Worm (Caenorhabditis elegans) whole organism, L1 larva: ENCODE data around the gene ttr-8.
A peak's percentile ranks its signal among the peaks of the same experiment; 100 is the strongest.

Experiments used
- C16A3.4 ChIP-seq: fragments of 150-350 bp; optimal IDR thresholded peaks from 2 replicates; lab custom pipeline; 2014; ENCODE audit warnings: missing biosample characterization, missing genetic modification characterization
- aha-1 ChIP-seq: fragments of 150-350 bp; optimal IDR thresholded peaks from 2 replicates; lab custom pipeline; 2014; ENCODE audit warnings: missing biosample characterization, missing genetic modification characterization
- ama-1 ChIP-seq: fragments of 150-350 bp; optimal IDR thresholded peaks from 2 replicates; lab custom pipeline; 2014
- blmp-1 ChIP-seq: fragments of 150-350 bp; optimal IDR thresholded peaks from 2 replicates; lab custom pipeline; 2014; ENCODE audit warnings: missing biosample characterization, missing genetic modification characterization
- ceh-63 ChIP-seq: fragments of 200-800 bp; sonication (Bioruptor generic); optimal IDR thresholded peaks from 2 replicates; lab custom pipeline; 2018; ENCODE audit warnings: mild to moderate bottlenecking, missing genetic modification characterization, missing compliant biosample characterization
- ceh-8 ChIP-seq: fragments of 200-800 bp; sonication (Bioruptor generic); optimal IDR thresholded peaks from 2 replicates; lab custom pipeline; 2018; ENCODE audit warnings: mild to moderate bottlenecking, missing genetic modification characterization, moderate library complexity, missing compliant biosample characterization
- ceh-88 ChIP-seq: fragments of 200-800 bp; sonication (Bioruptor generic); IDR thresholded peaks from 2 replicates; pipeline ENCODE4 v1.3.6; 2022; ENCODE audit warnings: missing genetic modification characterization, missing compliant biosample characterization
- efl-1 ChIP-seq, 4 experiments: fragments of 150-350 bp; optimal IDR thresholded peaks in 3 of 4; peaks in 1 of 4; 1 replicate in 1 of 4; 2 replicates in 3 of 4; lab custom pipeline; 2014; ENCODE audit warnings: missing biosample characterization in 2 of 4, missing genetic modification characterization in 2 of 4, missing genetic modification reagents in 2 of 4
- elt-3 ChIP-seq, 6 experiments: fragments of 150-350 bp in 1 of 6; sonication (generic microtip); optimal IDR thresholded peaks; 2 replicates each; lab custom pipeline; 2017 to 2018; ENCODE audit warnings: missing biosample characterization in 6 of 6, missing genetic modification characterization in 6 of 6, inconsistent platforms in 1 of 6
- fkh-4 ChIP-seq: sonication (generic microtip); optimal IDR thresholded peaks from 2 replicates; lab custom pipeline; 2016; ENCODE audit warnings: missing compliant biosample characterization, missing genetic modification characterization, borderline replicate concordance
- fkh-8 ChIP-seq: sonication (generic microtip); optimal IDR thresholded peaks from 2 replicates; lab custom pipeline; 2016; ENCODE audit warnings: mild to moderate bottlenecking, missing genetic modification characterization, missing compliant biosample characterization
- grh-1 ChIP-seq: fragments of 200-800 bp; sonication (Bioruptor generic); IDR thresholded peaks from 2 replicates; pipeline ENCODE4 v1.3.6; 2022; ENCODE audit warnings: missing genetic modification reagents, missing genetic modification characterization, missing compliant biosample characterization
- hlh-17 ChIP-seq: fragments of 200-800 bp; sonication (Bioruptor generic); optimal IDR thresholded peaks from 2 replicates; lab custom pipeline; 2018; ENCODE audit warnings: missing genetic modification characterization, mild to moderate bottlenecking, missing compliant biosample characterization, moderate library complexity, borderline replicate concordance
- hlh-4 ChIP-seq: sonication (generic microtip); optimal IDR thresholded peaks from 2 replicates; lab custom pipeline; 2016; ENCODE audit warnings: mild to moderate bottlenecking, missing genetic modification characterization, missing compliant biosample characterization
- jun-1 ChIP-seq: fragments of 150-350 bp; optimal IDR thresholded peaks from 2 replicates; lab custom pipeline; 2014; ENCODE audit warnings: missing biosample characterization, missing genetic modification reagents, missing genetic modification characterization
- lin-14 ChIP-seq: fragments of 200-800 bp; sonication (Bioruptor generic); optimal IDR thresholded peaks from 2 replicates; lab custom pipeline; 2018; ENCODE audit warnings: mild to moderate bottlenecking, missing genetic modification characterization, moderate library complexity, missing compliant biosample characterization
- lin-35 ChIP-seq, 2 experiments: fragments of 150-350 bp; optimal IDR thresholded peaks; 2 replicates each; lab custom pipeline; 2014; ENCODE audit warnings: missing biosample characterization in 2 of 2, missing genetic modification characterization in 2 of 2, missing genetic modification reagents in 2 of 2
- lin-39 ChIP-seq: fragments of 150-350 bp; optimal IDR thresholded peaks from 2 replicates; lab custom pipeline; 2014; ENCODE audit warnings: missing biosample characterization, missing genetic modification reagents, missing genetic modification characterization
- lir-3 ChIP-seq: sonication (generic microtip); optimal IDR thresholded peaks from 2 replicates; lab custom pipeline; 2016; ENCODE audit warnings: mild to moderate bottlenecking, missing genetic modification characterization, moderate library complexity, missing compliant biosample characterization; ENCODE audit not compliant: poor library complexity
- lsy-2 ChIP-seq, 2 experiments: fragments of 150-350 bp; optimal IDR thresholded peaks; 2 replicates each; lab custom pipeline; 2014; ENCODE audit warnings: missing biosample characterization in 2 of 2, missing genetic modification characterization in 2 of 2
- mab-9 ChIP-seq: fragments of 200-800 bp; sonication (Bioruptor generic); IDR thresholded peaks from 2 replicates; pipeline ENCODE4 v1.3.6; 2022; ENCODE audit warnings: missing genetic modification reagents, missing genetic modification characterization, missing compliant biosample characterization
- nhr-19 ChIP-seq: fragments of 200-800 bp; sonication (Bioruptor generic); conservative IDR thresholded peaks from 2 replicates; pipeline ENCODE4 v1.3.6; 2022; ENCODE audit warnings: missing genetic modification characterization, missing compliant biosample characterization
- nhr-20 ChIP-seq: sonication (generic microtip); optimal IDR thresholded peaks from 2 replicates; lab custom pipeline; 2016; ENCODE audit warnings: mild to moderate bottlenecking, missing genetic modification characterization, missing compliant biosample characterization
- nhr-71 ChIP-seq: sonication (generic microtip); optimal IDR thresholded peaks from 2 replicates; lab custom pipeline; 2016; ENCODE audit warnings: mild to moderate bottlenecking, missing genetic modification characterization, moderate library complexity, missing compliant biosample characterization
- nhr-85 ChIP-seq: sonication (generic microtip); peaks from one replicate; lab custom pipeline; 2016; ENCODE audit warnings: missing genetic modification characterization, inconsistent platforms, missing compliant biosample characterization
- nhr-90 ChIP-seq: sonication (generic microtip); optimal IDR thresholded peaks from 2 replicates; lab custom pipeline; 2016; ENCODE audit warnings: mild to moderate bottlenecking, missing genetic modification characterization, missing compliant biosample characterization; ENCODE audit not compliant: poor library complexity
- pax-3 ChIP-seq: fragments of 200-800 bp; sonication (Bioruptor generic); optimal IDR thresholded peaks from 2 replicates; lab custom pipeline; 2018; ENCODE audit warnings: mild to moderate bottlenecking, missing genetic modification characterization, moderate library complexity, missing compliant biosample characterization
- skn-1 ChIP-seq: fragments of 150-350 bp; optimal IDR thresholded peaks from 2 replicates; lab custom pipeline; 2014; ENCODE audit warnings: missing biosample characterization, missing genetic modification characterization
- snu-23 ChIP-seq: sonication (generic microtip); optimal IDR thresholded peaks from 2 replicates; lab custom pipeline; 2016; ENCODE audit warnings: missing genetic modification characterization, missing compliant biosample characterization
- swsn-7 ChIP-seq: sonication (generic microtip); optimal IDR thresholded peaks from 2 replicates; lab custom pipeline; 2016; ENCODE audit warnings: missing genetic modification characterization, missing compliant biosample characterization
- tlp-1 ChIP-seq: fragments of 150-350 bp; optimal IDR thresholded peaks from 2 replicates; lab custom pipeline; 2014; ENCODE audit warnings: missing biosample characterization, missing genetic modification characterization
- unc-130 ChIP-seq: fragments of 150-350 bp; optimal IDR thresholded peaks from 2 replicates; lab custom pipeline; 2017; ENCODE audit warnings: missing biosample characterization, missing genetic modification characterization, inconsistent platforms
- unc-30 ChIP-seq: sonication (generic microtip); optimal IDR thresholded peaks from 2 replicates; lab custom pipeline; 2017; ENCODE audit warnings: missing biosample characterization, missing genetic modification characterization
- xbp-1 ChIP-seq: sonication (generic microtip); optimal IDR thresholded peaks from 2 replicates; lab custom pipeline; 2016; ENCODE audit warnings: missing genetic modification characterization, missing compliant biosample characterization
- zag-1 ChIP-seq: fragments of 150-350 bp; optimal IDR thresholded peaks from 2 replicates; lab custom pipeline; 2014; ENCODE audit warnings: missing biosample characterization, missing genetic modification characterization
- ztf-11 ChIP-seq, 2 experiments: sonication (generic microtip); optimal IDR thresholded peaks; 2 replicates each; lab custom pipeline; 2016 to 2017; ENCODE audit warnings: missing genetic modification characterization in 2 of 2, missing biosample characterization in 1 of 2, missing compliant biosample characterization in 1 of 2

ttr-8 gene

DNA sequence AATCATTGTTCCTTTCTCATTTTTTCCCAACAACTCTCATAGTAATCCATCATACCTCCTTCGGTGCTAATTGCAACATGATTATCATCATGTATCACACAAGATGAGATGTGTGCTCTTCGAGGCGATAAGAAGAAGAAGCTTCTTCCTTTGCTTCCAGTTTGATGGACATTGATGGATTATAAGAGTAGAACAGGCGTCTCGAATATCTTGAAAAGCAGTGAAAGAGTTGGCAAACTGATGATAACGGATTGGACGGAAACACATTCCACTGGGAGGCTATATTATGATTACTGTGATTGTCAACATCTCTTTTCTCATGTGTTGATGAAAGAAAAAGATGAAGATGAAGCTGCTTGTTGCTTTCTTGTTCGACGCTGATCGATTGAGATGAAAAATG lies 5.3 kb downstream of the ttr-8 start (continued):
- TF ChIP-seq mab-9 (GFP tag; lab: Robert Waterston, UW) (no peak), lin-39 (tag; lab: Kevin White, UChicago) (peak; percentile 56), nhr-85 (no peak), fkh-8 (tag; lab: Kevin White, UChicago) (no peak), snu-23 (GFP tag; lab: Kevin White, UChicago) (peak; percentile 18), C16A3.4 (tag; lab: Kevin White, UChicago) (no peak), unc-30 (tag; lab: Kevin White, UChicago) (no peak)

DNA sequence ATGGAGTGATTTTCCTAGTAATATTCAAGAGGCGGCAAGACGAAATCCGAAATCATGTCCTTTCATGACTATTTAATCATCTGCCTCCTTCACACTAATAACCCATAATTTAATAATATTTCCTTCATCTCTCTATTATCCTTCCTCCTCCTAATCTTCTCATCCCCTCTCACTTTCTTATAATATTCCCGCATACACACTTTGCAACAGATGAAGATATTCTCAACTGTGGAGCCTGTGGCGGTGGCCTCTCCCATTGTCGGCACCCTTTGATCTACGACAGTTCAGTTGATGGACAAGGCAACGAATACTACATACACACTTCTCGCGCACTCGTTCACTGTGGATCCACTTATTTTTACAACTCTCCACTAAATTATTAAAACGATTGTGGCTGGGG lies 6.5 kb downstream of the ttr-8 start:
- no peak for TF ChIP-seq unc-130 (tag; lab: Kevin White, UChicago)
- TF ChIP-seq ztf-11 (tag; optimal IDR thresholded peaks at IDR 0.05; lab: Kevin White, UChicago), result no peak
- no peak for TF ChIP-seq aha-1 (tag; lab: Kevin White, UChicago)
- TF ChIP-seq C16A3.4 (tag; lab: Kevin White, UChicago), result no peak
- TF ChIP-seq jun-1, result no peak

DNA sequence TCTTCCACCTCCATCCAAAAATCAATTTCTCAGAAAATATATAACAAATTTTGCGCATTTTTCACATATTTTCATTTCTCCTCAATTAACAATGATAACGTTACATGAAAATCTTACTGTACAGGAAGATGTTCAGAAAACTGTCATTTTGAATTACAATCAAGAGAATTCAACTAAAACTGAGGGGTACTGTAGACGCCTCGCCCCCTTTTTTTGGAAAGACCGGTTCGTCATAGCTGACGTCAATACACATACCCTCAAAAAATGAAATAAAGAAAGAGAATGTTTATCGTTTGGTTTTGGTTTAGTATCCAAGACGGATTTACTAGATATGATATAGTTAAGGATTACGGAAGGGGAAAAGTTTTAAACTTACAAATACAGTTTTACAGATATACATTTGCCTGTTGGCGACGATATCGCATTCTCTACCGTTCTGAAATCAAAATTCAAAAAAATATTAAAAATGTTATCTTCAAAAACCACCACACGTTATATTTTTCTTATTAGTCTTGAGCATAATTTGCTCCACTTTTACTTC lies 7.1 kb downstream of the ttr-8 start:
- peak in 1 of 2 experiments; percentile 17 for TF ChIP-seq lin-35 (GFP tag; optimal IDR thresholded peaks at IDR 0.05; lab: Kevin White, UChicago)
- peak; percentile 17 for TF ChIP-seq nhr-20 (tag; lab: Kevin White, UChicago)
- TF ChIP-seq blmp-1 (tag; lab: Kevin White, UChicago), result peak; percentile 70
- TF ChIP-seq xbp-1, result no peak
- peak; percentile 16 for TF ChIP-seq nhr-71 (tag; lab: Kevin White, UChicago)
- peak; percentile 5 for TF ChIP-seq lin-14 (GFP tag; lab: Kevin White, UChicago)
- TF ChIP-seq snu-23 (GFP tag; lab: Kevin White, UChicago), result peak; percentile 25
- TF ChIP-seq hlh-4 (tag; lab: Kevin White, UChicago), result no peak
- TF ChIP-seq swsn-7 (tag; lab: Kevin White, UChicago), result no peak
- TF ChIP-seq lsy-2 (tag; optimal IDR thresholded peaks at IDR 0.05; lab: Kevin White, UChicago), result peak; percentile 22 to 67
- TF ChIP-seq elt-3 (tag; optimal IDR thresholded peaks at IDR 0.05; lab: Kevin White, UChicago), result peak in 2 of 6 experiments; percentile 25 to 36
- peak; percentile 49 for TF ChIP-seq grh-1
- TF ChIP-seq nhr-85, result peak; percentile 65
- TF ChIP-seq, all 84 proteins: peak for 10

DNA sequence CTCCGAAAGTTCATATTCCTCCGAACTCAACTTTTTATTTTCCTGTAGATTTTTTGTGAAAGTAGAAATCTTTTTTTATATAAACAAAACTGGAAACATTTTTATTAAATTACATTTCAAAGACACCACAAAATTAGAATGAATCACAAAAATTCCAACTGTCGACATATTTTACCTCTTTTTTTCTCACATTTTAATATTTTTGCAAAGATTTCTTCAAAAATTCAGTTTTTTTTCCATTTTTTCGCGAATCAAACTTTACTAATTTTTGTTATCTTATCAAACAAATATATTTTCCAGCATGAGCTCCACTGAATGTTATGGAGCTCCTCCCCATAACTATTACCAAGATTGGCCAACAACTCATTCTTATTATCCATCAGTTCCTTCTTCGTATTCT lies 9.8 kb downstream of the ttr-8 start, which contains the start of gene ceh-13:
TSS of gene ceh-13 (plus strand) at position 301 of the 400 bp plus-strand sequence.
- TF ChIP-seq tlp-1 (tag; lab: Kevin White, UChicago) (no peak), ama-1 (lab: Kevin White, UChicago) (no peak), fkh-4 (no peak), ceh-63 (no peak), ceh-8 (no peak), hlh-17 (GFP tag; lab: Kevin White, UChicago) (no peak), fkh-8 (tag; lab: Kevin White, UChicago) (no peak), pax-3 (tag; lab: Kevin White, UChicago) (no peak), efl-1 (optimal IDR thresholded peaks at IDR 0.05; lab: Kevin White, UChicago) (no peak), efl-1 (GFP tag; optimal IDR thresholded peaks at IDR 0.05 in 1 of 2; lab: Kevin White, UChicago) (no peak), skn-1 (tag; lab: Kevin White, UChicago) (no peak), nhr-90 (tag; lab: Kevin White, UChicago) (no peak), zag-1 (tag; lab: Kevin White, UChicago) (no peak), ceh-88 (GFP tag; lab: Robert Waterston, UW) (no peak), elt-3 (tag; optimal IDR thresholded peaks at IDR 0.05; lab: Kevin White, UChicago) (no peak), lir-3 (tag; lab: Kevin White, UChicago) (no peak), lin-35 (GFP tag; optimal IDR thresholded peaks at IDR 0.05; lab: Kevin White, UChicago) (no peak), nhr-19 (no peak)
